Worm (Caenorhabditis elegans): ENCODE results near the gene twk-9.

The twk-9 gene

ce11 chrIV:9733904-9734303 is 40.9 kb downstream of the twk-9 start:
- TF ChIP-seq hif-1 (tag; optimal IDR thresholded peaks at IDR 0.05) (no peak), hlh-30 (tag; optimal IDR thresholded peaks at IDR 0.05; ENCODE audit: insufficient read depth) (no peak), lin-38 (GFP tag; IDR thresholded peaks at IDR 0.05) (peak; percentile 59)

- peak; percentile 1 for TF ChIP-seq hlh-11 (tag; optimal IDR thresholded peaks at IDR 0.05)
- no peak for TF ChIP-seq cey-2 (tag; optimal IDR thresholded peaks at IDR 0.05; ENCODE audit: borderline replicate concordance, insufficient read depth)
- TF ChIP-seq aly-2 (tag; optimal IDR thresholded peaks at IDR 0.05): no peak
Observed at ce11 chrIV:9734861-9735260, 41.9 kb downstream of the twk-9 start.

ce11 chrIV:9735750-9736149 is 42.8 kb downstream of the twk-9 start:
- TF ChIP-seq nhr-28 (tag; optimal IDR thresholded peaks at IDR 0.05): peak; percentile 72
- peak; percentile 64 for TF ChIP-seq hlh-30 (tag; optimal IDR thresholded peaks at IDR 0.05; ENCODE audit: insufficient read depth)
- no peak for TF ChIP-seq duxl-1 (tag; optimal IDR thresholded peaks at IDR 0.05; ENCODE audit: poor library complexity)
- TF ChIP-seq daf-12 (tag; optimal IDR thresholded peaks at IDR 0.05): no peak
- peak; percentile 57; the same call in 1 of the 2 replicates for TF ChIP-seq dmd-6 (GFP tag; IDR thresholded peaks at IDR 0.05)
- no peak for TF ChIP-seq hif-1 (tag; optimal IDR thresholded peaks at IDR 0.05)
- peak in 1 of 2 experiments; percentile 69 for TF ChIP-seq daf-16 (GFP tag; optimal IDR thresholded peaks at IDR 0.05)
- peak; percentile 97 for TF ChIP-seq daf-16 (tag; optimal IDR thresholded peaks at IDR 0.05)
- no peak for TF ChIP-seq zip-2 (tag; optimal IDR thresholded peaks at IDR 0.05)
- TF ChIP-seq nhr-6 (tag; optimal IDR thresholded peaks at IDR 0.05): no peak
- no peak for TF ChIP-seq nhr-102 (tag; optimal IDR thresholded peaks at IDR 0.05)
- TF ChIP-seq mes-2 (tag; optimal IDR thresholded peaks at IDR 0.05; ENCODE audit: poor library complexity, severe bottlenecking): no peak
- TF ChIP-seq zag-1 (tag; optimal IDR thresholded peaks at IDR 0.05): no peak
- peak in 1 of 2 experiments; percentile 72 for TF ChIP-seq lsy-2 (tag; optimal IDR thresholded peaks at IDR 0.05)
- peak; percentile 25 for TF ChIP-seq nhr-11 (tag; optimal IDR thresholded peaks at IDR 0.05)
- TF ChIP-seq dve-1 (tag; optimal IDR thresholded peaks at IDR 0.05; ENCODE audit: insufficient read depth): peak; percentile 76
- peak; percentile 13 for TF ChIP-seq nhr-77 (tag; optimal IDR thresholded peaks at IDR 0.05)
- no peak for TF ChIP-seq lin-29 (GFP tag; IDR thresholded peaks at IDR 0.05)
- peak; percentile 52 for TF ChIP-seq pqm-1 (tag; optimal IDR thresholded peaks at IDR 0.05)
- TF ChIP-seq hlh-11 (tag; optimal IDR thresholded peaks at IDR 0.05): peak; percentile 69
- TF ChIP-seq mep-1 (tag; optimal IDR thresholded peaks at IDR 0.05): peak; percentile 17
- no peak for TF ChIP-seq cey-2 (tag; optimal IDR thresholded peaks at IDR 0.05; ENCODE audit: borderline replicate concordance, insufficient read depth)
- 0 out of 2 replicates have a peak, but pooled peaks have one; percentile 62 for TF ChIP-seq php-3 (GFP tag; IDR thresholded peaks at IDR 0.05)
- no peak for TF ChIP-seq mdt-29 (GFP tag; IDR thresholded peaks at IDR 0.05)
- TF ChIP-seq F10B5.3 (tag; optimal IDR thresholded peaks at IDR 0.05): no peak
- TF ChIP-seq aha-1 (tag): peak; percentile 94
- no peak for TF ChIP-seq egl-43 (GFP tag; IDR thresholded peaks at IDR 0.05)

ce11 chrIV:9737204-9737790 is 44.3 kb downstream of the twk-9 start, which contains the start of gene cka-1:
Gene cka-1 (minus strand): TSS chrIV:9737621.
- TF ChIP-seq attf-4 (tag; optimal IDR thresholded peaks at IDR 0.05) (no peak), zfp-3 (GFP tag; conservative IDR thresholded peaks at IDR 0.05) (no peak), dve-1 (tag; optimal IDR thresholded peaks at IDR 0.05; ENCODE audit: insufficient read depth) (peak; percentile 44), tra-1 (GFP tag; IDR thresholded peaks at IDR 0.05) (0 out of 2 replicates have a peak, but pooled peaks have one; percentile 21), mdl-1 (tag; optimal IDR thresholded peaks at IDR 0.05) (peak in 1 of 2 experiments; percentile 59), ceh-32 (tag; optimal IDR thresholded peaks at IDR 0.05; ENCODE audit: poor library complexity) (no peak), php-3 (GFP tag; IDR thresholded peaks at IDR 0.05) (peak; percentile 77), F10B5.3 (tag; optimal IDR thresholded peaks at IDR 0.05) (no peak), gei-8 (GFP tag; optimal IDR thresholded peaks at IDR 0.05) (no peak), Y75B8A.6 (GFP tag; IDR thresholded peaks at IDR 0.05) (no peak), dmd-6 (GFP tag; IDR thresholded peaks at IDR 0.05) (peak; percentile 61; the same call in 1 of the 2 replicates), nhr-102 (tag; optimal IDR thresholded peaks at IDR 0.05) (no peak), hlh-11 (tag; optimal IDR thresholded peaks at IDR 0.05) (peak; percentile 60), hlh-30 (tag; optimal IDR thresholded peaks at IDR 0.05; ENCODE audit: insufficient read depth) (peak; percentile 51), snpc-1.2 (GFP tag; IDR thresholded peaks at IDR 0.05) (no peak), Y48G9A.11 (GFP tag; IDR thresholded peaks at IDR 0.05) (no peak), ZK546.5 (tag; optimal IDR thresholded peaks at IDR 0.05) (no peak), mxl-2 (GFP tag; conservative IDR thresholded peaks at IDR 0.05) (no peak), daf-16 (GFP tag; optimal IDR thresholded peaks at IDR 0.05) (no peak), daf-16 (tag; optimal IDR thresholded peaks at IDR 0.05) (peak; percentile 57), nhr-28 (tag; optimal IDR thresholded peaks at IDR 0.05) (peak; percentile 31), F26F4.8 (GFP tag; conservative IDR thresholded peaks at IDR 0.05) (no peak), duxl-1 (tag; optimal IDR thresholded peaks at IDR 0.05; ENCODE audit: poor library complexity) (no peak)

All from whole organism, L4 larva.